Fruit fly (Drosophila melanogaster): ENCODE results near the gene CG31676.

The CG31676 gene

DNA sequence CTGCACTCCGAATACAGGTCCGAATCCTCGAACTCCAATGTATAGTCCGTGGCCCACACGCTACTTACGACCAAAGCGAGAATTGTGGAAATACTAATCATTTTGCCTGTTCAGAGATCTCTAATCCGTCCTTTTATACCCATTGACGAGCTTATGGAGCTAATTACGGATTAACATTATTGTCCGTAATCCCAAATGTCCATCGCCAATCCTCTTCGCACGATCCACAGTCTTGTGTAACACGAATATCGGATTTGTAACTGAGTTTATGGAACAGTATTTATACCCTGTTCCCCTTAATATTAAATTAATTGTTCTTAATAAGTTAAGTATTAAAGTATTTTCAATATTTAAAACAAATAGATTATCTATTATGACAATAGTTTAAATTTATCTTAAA, 22.1 kb upstream of the CG31676 start, which contains the start of gene CheB38a:
TSS of gene CheB38a (minus strand) at position 101 of the 400 bp plus-strand sequence.
- TF ChIP-seq Ets98B (GFP tag; IDR thresholded peaks at IDR 0.05) = no peak
- no peak for TF ChIP-seq Pif1A (GFP tag; optimal IDR thresholded peaks at IDR 0.05)
- no peak for TF ChIP-seq CG8159 (tag; optimal IDR thresholded peaks at IDR 0.05)
- no peak for TF ChIP-seq CG9948 (tag; optimal IDR thresholded peaks at IDR 0.05)
- TF ChIP-seq CG8301 (tag; optimal IDR thresholded peaks at IDR 0.05) = no peak
- TF ChIP-seq CG14655 (GFP tag; optimal IDR thresholded peaks at IDR 0.05) = no peak
- TF ChIP-seq CG15710 (tag; optimal IDR thresholded peaks at IDR 0.05) = no peak
- TF ChIP-seq EcR (GFP tag; optimal IDR thresholded peaks at IDR 0.05) = no peak

DNA sequence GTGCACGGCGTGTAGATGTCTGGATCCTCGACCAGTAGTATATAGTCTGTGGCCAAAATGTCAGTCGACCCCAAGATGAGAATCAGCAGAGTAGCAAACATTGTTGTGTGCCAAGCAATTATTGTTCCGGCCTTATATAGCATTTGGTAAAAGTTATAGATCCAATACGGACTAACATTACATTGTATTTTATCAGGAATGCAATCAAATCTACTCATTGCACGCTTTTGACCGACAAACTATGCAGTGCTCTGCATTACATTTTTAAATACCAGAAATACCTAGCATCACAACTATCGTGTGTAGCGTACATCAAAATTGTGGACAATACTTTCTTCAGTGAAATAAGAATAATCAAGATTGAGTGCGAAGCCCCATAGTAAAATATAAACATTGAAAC, 19.8 kb upstream of the CG31676 start, which contains the start of gene CheB38c:
TSS of gene CheB38c (minus strand) at position 101 of the 400 bp plus-strand sequence.
- TF ChIP-seq Snoo (tag; optimal IDR thresholded peaks at IDR 0.05) (no peak), Ets98B (GFP tag; IDR thresholded peaks at IDR 0.05) (no peak), rn (GFP tag; IDR thresholded peaks at IDR 0.05) (no peak), CG8159 (tag; optimal IDR thresholded peaks at IDR 0.05) (no peak), CG9948 (tag; optimal IDR thresholded peaks at IDR 0.05) (no peak)

DNA sequence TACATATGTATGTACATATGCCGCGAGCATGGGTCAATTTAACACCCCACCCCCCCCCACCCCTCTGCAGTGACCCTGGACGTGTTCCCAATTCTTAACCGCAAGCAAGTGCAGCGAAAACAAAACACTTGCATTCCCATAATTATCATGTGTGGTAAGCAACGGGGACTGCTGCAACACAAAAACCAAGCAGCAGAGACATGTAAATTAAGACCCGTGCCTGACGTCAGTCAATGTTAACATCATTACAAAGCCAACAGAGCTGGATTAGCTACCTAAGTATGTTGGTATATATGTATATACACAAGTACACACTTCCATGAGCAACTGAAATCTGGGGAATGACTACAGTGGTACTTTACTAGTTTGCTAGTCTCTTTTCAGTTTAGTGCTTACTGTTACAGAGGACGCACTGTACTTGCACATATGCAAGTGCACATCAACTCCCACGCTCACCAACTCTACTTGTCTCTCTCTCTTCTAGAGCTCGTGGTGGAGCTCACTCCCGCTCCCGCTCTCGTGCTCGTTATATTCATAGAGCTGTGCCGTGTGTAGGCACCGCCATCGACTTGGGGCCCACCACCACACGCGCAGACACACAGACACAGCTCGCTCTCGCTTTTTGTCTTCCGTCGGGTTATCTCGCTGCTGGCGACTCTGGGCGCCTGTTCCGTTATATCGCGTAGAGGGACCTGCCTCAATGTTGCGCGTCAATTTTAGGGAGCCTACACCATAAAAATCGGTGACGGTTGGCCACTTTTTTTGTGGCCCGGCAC, 19.1 kb upstream of the CG31676 start:
- TF ChIP-seq CG12605 (GFP tag; IDR thresholded peaks at IDR 0.05) (no peak; the same call in 1 of the 2 replicates), CG4496 (GFP tag; IDR thresholded peaks at IDR 0.05) (peak; percentile 86), CG15710 (tag; optimal IDR thresholded peaks at IDR 0.05) (no peak), CG10348 (GFP tag; IDR thresholded peaks at IDR 0.05) (no peak), CG8301 (tag; optimal IDR thresholded peaks at IDR 0.05) (peak; percentile 46), CG34367 (tag; optimal IDR thresholded peaks at IDR 0.05) (no peak), CG8159 (tag; optimal IDR thresholded peaks at IDR 0.05) (peak; percentile 59), CG14655 (GFP tag; optimal IDR thresholded peaks at IDR 0.05) (peak; percentile 54), rn (GFP tag; IDR thresholded peaks at IDR 0.05) (no peak), CG32121 (GFP tag; IDR thresholded peaks at IDR 0.05) (peak; percentile 52; the same call in 1 of the 2 replicates), CG13204 (GFP tag; optimal IDR thresholded peaks at IDR 0.05) (peak; percentile 95), Pif1B (GFP tag; optimal IDR thresholded peaks at IDR 0.05) (peak; percentile 18), D1 (tag; optimal IDR thresholded peaks at IDR 0.05) (no peak), CG9948 (tag; optimal IDR thresholded peaks at IDR 0.05) (no peak), EcR (GFP tag; optimal IDR thresholded peaks at IDR 0.05) (peak; percentile 63), Pif1A (GFP tag; optimal IDR thresholded peaks at IDR 0.05) (peak; percentile 75), Snoo (tag; optimal IDR thresholded peaks at IDR 0.05) (peak; percentile 10), gl (tag; optimal IDR thresholded peaks at IDR 0.05) (peak; percentile 26), CG17806 (tag; optimal IDR thresholded peaks at IDR 0.05) (peak; percentile 34), Ets98B (GFP tag; IDR thresholded peaks at IDR 0.05) (peak; percentile 76; the same call in 1 of the 2 replicates), fd96Ca (GFP tag; IDR thresholded peaks at IDR 0.05) (peak; percentile 33)

DNA sequence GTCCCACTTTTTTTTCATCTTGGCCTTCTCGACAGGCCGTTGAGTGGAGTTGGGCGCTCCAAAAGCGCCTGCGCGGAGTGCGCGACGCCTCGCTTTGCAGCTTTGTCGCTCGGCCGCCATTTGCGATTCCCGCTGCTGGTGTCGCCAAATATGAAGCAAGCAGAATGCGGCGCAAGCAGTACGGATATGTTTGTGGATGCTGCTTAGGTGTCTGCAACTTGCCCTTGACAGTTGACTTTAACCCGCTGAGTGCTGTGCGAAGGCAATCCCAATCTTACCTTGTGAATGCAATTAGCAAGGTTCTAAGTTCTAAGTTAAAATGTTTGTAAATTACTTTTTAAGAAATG, 18.6 kb upstream of the CG31676 start:
- TF ChIP-seq Ets98B (GFP tag; IDR thresholded peaks at IDR 0.05) = peak; percentile 63
- 0 out of 2 replicates have a peak, but pooled peaks have one; percentile 14 for TF ChIP-seq CG10348 (GFP tag; IDR thresholded peaks at IDR 0.05)
- no peak for TF ChIP-seq rn (GFP tag; IDR thresholded peaks at IDR 0.05)
- TF ChIP-seq CG13204 (GFP tag; optimal IDR thresholded peaks at IDR 0.05) = peak; percentile 5
- TF ChIP-seq CG32121 (GFP tag; IDR thresholded peaks at IDR 0.05) = peak; percentile 65
- TF ChIP-seq fd96Ca (GFP tag; IDR thresholded peaks at IDR 0.05) = peak; percentile 81; the same call in 2 of the 3 replicates
- TF ChIP-seq CG15710 (tag; optimal IDR thresholded peaks at IDR 0.05) = peak; percentile 31
- no peak for TF ChIP-seq CG14655 (GFP tag; optimal IDR thresholded peaks at IDR 0.05)
- TF ChIP-seq CG8159 (tag; optimal IDR thresholded peaks at IDR 0.05) = peak; percentile 12

DNA sequence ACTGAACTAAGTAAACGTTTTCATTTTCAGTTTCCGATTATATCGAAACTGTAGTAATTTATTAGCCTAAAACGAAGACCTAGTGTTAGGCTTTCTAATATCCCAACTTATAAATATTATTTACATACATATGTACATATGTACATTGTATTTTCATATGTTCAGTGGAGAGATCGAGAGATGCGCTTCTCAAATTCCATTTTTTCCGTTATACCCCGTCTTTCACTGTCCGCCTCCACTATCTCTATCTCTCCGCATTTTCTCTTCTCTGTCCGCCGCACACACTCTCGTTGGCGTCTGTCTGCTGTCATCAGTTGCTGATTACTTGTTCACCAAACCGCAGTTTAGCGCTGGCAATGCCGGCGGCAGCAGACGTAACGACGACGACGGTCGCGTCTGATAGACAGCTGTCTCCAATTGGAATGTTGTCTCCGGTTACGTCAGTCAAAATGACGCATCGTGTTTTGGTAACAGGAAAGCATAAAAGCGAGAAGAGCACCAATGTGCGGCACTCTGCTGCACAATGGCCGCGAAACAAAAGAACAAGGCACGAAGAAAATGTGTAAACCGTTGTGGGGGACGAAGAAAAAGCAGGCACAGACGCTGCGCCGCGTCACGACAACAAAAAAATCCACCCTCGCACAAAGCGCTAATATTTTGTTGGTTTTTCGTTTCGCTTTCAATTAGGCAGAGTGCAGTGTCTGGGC, 17.9 kb upstream of the CG31676 start, which contains the start of gene CG9331:
TSS of gene CG9331 (plus strand) at position 340 of the 707 bp plus-strand sequence.
- no peak; the same call in 1 of the 2 replicates for TF ChIP-seq CG12605 (GFP tag; IDR thresholded peaks at IDR 0.05)
- no peak for TF ChIP-seq CG14655 (GFP tag; optimal IDR thresholded peaks at IDR 0.05)
- TF ChIP-seq CG17806 (tag; optimal IDR thresholded peaks at IDR 0.05) = no peak
- TF ChIP-seq fd96Ca (GFP tag; IDR thresholded peaks at IDR 0.05) = peak; percentile 36; the same call in 1 of the 3 replicates
- TF ChIP-seq D1 (tag; optimal IDR thresholded peaks at IDR 0.05) = no peak
- no peak for TF ChIP-seq Pif1A (GFP tag; optimal IDR thresholded peaks at IDR 0.05)
- no peak for TF ChIP-seq rn (GFP tag; IDR thresholded peaks at IDR 0.05)
- no peak for TF ChIP-seq CG8301 (tag; optimal IDR thresholded peaks at IDR 0.05)
- no peak for TF ChIP-seq Pif1B (GFP tag; optimal IDR thresholded peaks at IDR 0.05)
- TF ChIP-seq EcR (GFP tag; optimal IDR thresholded peaks at IDR 0.05) = peak; percentile 70
- no peak for TF ChIP-seq CG9948 (tag; optimal IDR thresholded peaks at IDR 0.05)
- TF ChIP-seq CG8159 (tag; optimal IDR thresholded peaks at IDR 0.05) = no peak
- TF ChIP-seq CG13204 (GFP tag; optimal IDR thresholded peaks at IDR 0.05) = peak; percentile 82
- TF ChIP-seq CG4496 (GFP tag; IDR thresholded peaks at IDR 0.05) = peak; percentile 44; the same call in 1 of the 3 replicates
- TF ChIP-seq CG32121 (GFP tag; IDR thresholded peaks at IDR 0.05) = peak; percentile 75; the same call in 1 of the 2 replicates
- peak; percentile 57 for TF ChIP-seq Ets98B (GFP tag; IDR thresholded peaks at IDR 0.05)
- no peak for TF ChIP-seq Snoo (tag; optimal IDR thresholded peaks at IDR 0.05)
- no peak for TF ChIP-seq gl (tag; optimal IDR thresholded peaks at IDR 0.05)
- no peak for TF ChIP-seq CG15710 (tag; optimal IDR thresholded peaks at IDR 0.05)
- no peak for TF ChIP-seq CG10348 (GFP tag; IDR thresholded peaks at IDR 0.05)
- TF ChIP-seq CG34367 (tag; optimal IDR thresholded peaks at IDR 0.05) = no peak

All from whole organism, pupa.